Fruit fly (Drosophila melanogaster) whole organism, embryonic: ENCODE results near the gene CG32147.

ENCODE experiments used
- Asciz ChIP-seq: fragments of 200-800 bp; sonication (Bioruptor generic); optimal IDR thresholded peaks from 2 replicates; lab custom pipeline; 2017; ENCODE audit warnings: missing biosample characterization, mild to moderate bottlenecking, missing genetic modification characterization, missing genetic modification reagents
- BEAF-32 ChIP-seq: fragments of 200-800 bp; sonication (Bioruptor generic); optimal IDR thresholded peaks from 3 replicates; lab custom pipeline; 2017; ENCODE audit warnings: missing biosample characterization, missing genetic modification characterization, mild to moderate bottlenecking, moderate library complexity, missing genetic modification reagents
- Blimp-1 ChIP-seq: fragments of 200-800 bp; sonication (Bioruptor generic); optimal IDR thresholded peaks from 3 replicates; lab custom pipeline; 2018; ENCODE audit warnings: missing biosample characterization, missing genetic modification characterization, mild to moderate bottlenecking, moderate library complexity, missing genetic modification reagents
- CG10366 ChIP-seq: fragments of 200-800 bp; sonication (Bioruptor generic); IDR thresholded peaks from 2 replicates; pipeline ENCODE4 v1.3.6; 2022; ENCODE audit warnings: missing biosample characterization, missing genetic modification characterization
- CG11247 ChIP-seq: fragments of 200-800 bp; sonication (Bioruptor generic); IDR thresholded peaks from 2 replicates; pipeline ENCODE4 v1.3.6; 2022; ENCODE audit warnings: missing biosample characterization, missing genetic modification characterization
- CG12155 ChIP-seq: fragments of 200-800 bp; sonication (Bioruptor generic); optimal IDR thresholded peaks from 3 replicates; lab custom pipeline; 2016; ENCODE audit warnings: missing biosample characterization, missing genetic modification characterization
- CG13123 ChIP-seq: fragments of 200-800 bp; sonication (Bioruptor generic); optimal IDR thresholded peaks from 2 replicates; lab custom pipeline; 2016; ENCODE audit warnings: missing biosample characterization, missing genetic modification characterization
- CG14860 ChIP-seq: fragments of 200-800 bp; sonication (Bioruptor generic); IDR thresholded peaks from 3 replicates; pipeline ENCODE4 v1.3.6; 2022; ENCODE audit warnings: missing biosample characterization, missing genetic modification characterization; ENCODE audit not compliant: partially characterized antibody
- CG15479 ChIP-seq: fragments of 200-800 bp; sonication (Bioruptor generic); optimal IDR thresholded peaks from 3 replicates; lab custom pipeline; 2019; ENCODE audit warnings: missing biosample characterization, mild to moderate bottlenecking, missing genetic modification characterization, moderate library complexity
- CG15514 ChIP-seq: fragments of 200-800 bp; sonication (Bioruptor generic); optimal IDR thresholded peaks from 3 replicates; lab custom pipeline; 2017; ENCODE audit warnings: missing biosample characterization, missing genetic modification characterization, mild to moderate bottlenecking, moderate library complexity, missing genetic modification reagents
- CG16813 ChIP-seq: fragments of 200-800 bp; sonication (Bioruptor generic); IDR thresholded peaks from 3 replicates; pipeline ENCODE4 v1.3.6; 2022; ENCODE audit warnings: missing biosample characterization, missing genetic modification characterization; ENCODE audit not compliant: partially characterized antibody
- CG17385 ChIP-seq: fragments of 200-800 bp; sonication (Bioruptor generic); optimal IDR thresholded peaks from 3 replicates; lab custom pipeline; 2018; ENCODE audit warnings: missing biosample characterization, mild to moderate bottlenecking, missing genetic modification characterization
- CG17912 ChIP-seq: fragments of 200-800 bp; sonication (Bioruptor generic); optimal IDR thresholded peaks from 2 replicates; lab custom pipeline; 2018; ENCODE audit warnings: missing biosample characterization, mild to moderate bottlenecking, missing genetic modification characterization
- CG18011 ChIP-seq: fragments of 200-800 bp; sonication (Bioruptor generic); optimal IDR thresholded peaks from 2 replicates; lab custom pipeline; 2017; ENCODE audit warnings: missing biosample characterization, missing genetic modification characterization, mild to moderate bottlenecking, moderate library complexity, missing genotype
- CG2116 ChIP-seq: fragments of 200-800 bp; sonication (Bioruptor generic); optimal IDR thresholded peaks from 3 replicates; lab custom pipeline; 2018; ENCODE audit warnings: missing biosample characterization, mild to moderate bottlenecking, missing genetic modification characterization
- CG2129 ChIP-seq: fragments of 200-800 bp; sonication (Bioruptor generic); IDR thresholded peaks from 2 replicates; pipeline ENCODE4 v1.3.6; 2022; ENCODE audit warnings: missing biosample characterization, missing genetic modification characterization; ENCODE audit not compliant: partially characterized antibody
- CG3065 ChIP-seq: fragments of 200-800 bp; sonication (Bioruptor generic); optimal IDR thresholded peaks from 2 replicates; lab custom pipeline; 2016; ENCODE audit warnings: missing biosample characterization, missing genetic modification characterization
- CG34224 ChIP-seq: fragments of 200-800 bp; sonication (Bioruptor generic); IDR thresholded peaks from 3 replicates; pipeline ENCODE4 v1.3.6; 2022; ENCODE audit warnings: missing biosample characterization, missing genetic modification characterization; ENCODE audit not compliant: partially characterized antibody
- CG34376 ChIP-seq: fragments of 200-800 bp; sonication (Bioruptor generic); optimal IDR thresholded peaks from 2 replicates; lab custom pipeline; 2018; ENCODE audit warnings: missing biosample characterization, mild to moderate bottlenecking, missing genetic modification characterization
- CG4617 ChIP-seq: fragments of 200-800 bp; sonication (Bioruptor generic); optimal IDR thresholded peaks from 3 replicates; lab custom pipeline; 2016; ENCODE audit warnings: missing biosample characterization, missing genetic modification characterization, borderline replicate concordance
- CG5180 ChIP-seq: fragments of 200-800 bp; sonication (Bioruptor generic); optimal IDR thresholded peaks from 3 replicates; lab custom pipeline; 2017; ENCODE audit warnings: missing biosample characterization, missing genetic modification characterization, mild to moderate bottlenecking, moderate library complexity, missing genetic modification reagents
- CG6254 ChIP-seq: fragments of 200-800 bp; sonication (Bioruptor generic); optimal IDR thresholded peaks from 3 replicates; lab custom pipeline; 2017; ENCODE audit warnings: mild to moderate bottlenecking, missing biosample characterization, missing genetic modification reagents, missing genetic modification characterization
- CG6854 ChIP-seq: fragments of 200-800 bp; sonication (Bioruptor generic); optimal IDR thresholded peaks from 3 replicates; lab custom pipeline; 2017; ENCODE audit warnings: missing biosample characterization, mild to moderate bottlenecking, missing genetic modification characterization
- CrebB ChIP-seq: fragments of 200-800 bp; sonication (Bioruptor generic); optimal IDR thresholded peaks from 3 replicates; lab custom pipeline; 2018; ENCODE audit warnings: missing biosample characterization, mild to moderate bottlenecking, missing genetic modification characterization
- Dfd ChIP-seq, 2 experiments: fragments of >200 bp; optimal IDR thresholded peaks; 2 replicates each; lab custom pipeline; 2017; ENCODE audit warnings: missing biosample characterization in 2 of 2, missing genetic modification characterization in 2 of 2
- Dll ChIP-seq: fragments of 200-800 bp; sonication (Bioruptor generic); IDR thresholded peaks from 4 replicates; pipeline ENCODE4 v1.3.6; 2022; ENCODE audit warnings: missing biosample characterization, missing genetic modification characterization; ENCODE audit not compliant: partially characterized antibody
- Dref ChIP-seq: fragments of 200-800 bp; sonication (Bioruptor generic); IDR thresholded peaks from 2 replicates; pipeline ENCODE4 v1.3.6; 2022; ENCODE audit warnings: missing biosample characterization, missing genetic modification characterization
- E2f2 ChIP-seq: fragments of 200-800 bp; sonication (Bioruptor generic); IDR thresholded peaks from 2 replicates; pipeline ENCODE4 v1.3.6; 2022; ENCODE audit warnings: missing biosample characterization, missing genetic modification characterization
- Lhr ChIP-seq: fragments of 200-800 bp; sonication (Bioruptor generic); optimal IDR thresholded peaks from 3 replicates; lab custom pipeline; 2017; ENCODE audit warnings: mild to moderate bottlenecking, missing biosample characterization, missing genetic modification reagents, missing genetic modification characterization
- Pdp1 ChIP-seq, 2 experiments: fragments of 200-800 bp; sonication (Bioruptor generic); optimal IDR thresholded peaks; 3 replicates each; lab custom pipeline; 2016; ENCODE audit warnings: missing biosample characterization in 2 of 2, missing genetic modification characterization in 2 of 2, mild to moderate bottlenecking in 1 of 2, moderate library complexity in 1 of 2
- Sox100B ChIP-seq: fragments of 200-800 bp; sonication (Bioruptor generic); optimal IDR thresholded peaks from 3 replicates; lab custom pipeline; 2018; ENCODE audit warnings: missing biosample characterization, mild to moderate bottlenecking, missing genetic modification characterization
- TFAM ChIP-seq: fragments of 200-800 bp; sonication (Bioruptor generic); optimal IDR thresholded peaks from 2 replicates; lab custom pipeline; 2017; ENCODE audit warnings: missing biosample characterization, missing genetic modification characterization, inconsistent platforms
- ap ChIP-seq: fragments of 200-800 bp; sonication (Bioruptor generic); IDR thresholded peaks from 2 replicates; pipeline ENCODE4 v1.3.6; 2022; ENCODE audit warnings: missing biosample characterization, missing genetic modification characterization
- bsh ChIP-seq, 2 experiments: fragments of 200-800 bp; sonication (Bioruptor generic); optimal IDR thresholded peaks; 2 replicates each; lab custom pipeline; 2017 to 2018; ENCODE audit warnings: mild to moderate bottlenecking in 2 of 2, missing biosample characterization in 2 of 2, missing genetic modification characterization in 2 of 2, moderate library complexity in 1 of 2
- dati ChIP-seq: fragments of 200-800 bp; sonication (Bioruptor generic); IDR thresholded peaks from 2 replicates; pipeline ENCODE4 v1.3.6; 2022; ENCODE audit warnings: missing biosample characterization, missing genetic modification characterization
- eyg ChIP-seq: fragments of 200-800 bp; sonication (Bioruptor generic); optimal IDR thresholded peaks from 3 replicates; lab custom pipeline; 2016; ENCODE audit warnings: missing biosample characterization, missing genetic modification characterization
- fd96Cb ChIP-seq: fragments of 200-800 bp; sonication (Bioruptor generic); optimal IDR thresholded peaks from 2 replicates; lab custom pipeline; 2018; ENCODE audit warnings: missing biosample characterization, mild to moderate bottlenecking, missing genetic modification characterization, moderate library complexity
- ftz-f1 ChIP-seq: fragments of 200-800 bp; sonication (Bioruptor generic); optimal IDR thresholded peaks from 2 replicates; lab custom pipeline; 2016; ENCODE audit warnings: missing biosample characterization, missing genetic modification characterization
- gro ChIP-seq: fragments of 200-800 bp; sonication (Bioruptor generic); optimal IDR thresholded peaks from 2 replicates; lab custom pipeline; 2016; ENCODE audit warnings: missing biosample characterization, missing genetic modification characterization
- jing ChIP-seq: fragments of 200-800 bp; sonication (Bioruptor generic); optimal IDR thresholded peaks from 2 replicates; lab custom pipeline; 2018; ENCODE audit warnings: missing biosample characterization, mild to moderate bottlenecking, missing genetic modification characterization
- kah ChIP-seq: fragments of 200-800 bp; sonication (Bioruptor generic); optimal IDR thresholded peaks from 2 replicates; lab custom pipeline; 2018; ENCODE audit warnings: missing biosample characterization, mild to moderate bottlenecking, missing genetic modification characterization
- lilli ChIP-seq: fragments of 200-800 bp; sonication (Bioruptor generic); optimal IDR thresholded peaks from 3 replicates; lab custom pipeline; 2016; ENCODE audit warnings: missing biosample characterization, missing genetic modification characterization
- mam ChIP-seq: fragments of 200-800 bp; sonication (Bioruptor generic); optimal IDR thresholded peaks from 3 replicates; lab custom pipeline; 2016; ENCODE audit warnings: missing biosample characterization, missing genetic modification characterization
- pb ChIP-seq: fragments of 200-800 bp; sonication (Bioruptor generic); optimal IDR thresholded peaks from 3 replicates; lab custom pipeline; 2016; ENCODE audit warnings: missing biosample characterization, missing genetic modification characterization
- pros ChIP-seq: fragments of 200-800 bp; sonication (Bioruptor generic); optimal IDR thresholded peaks from 3 replicates; lab custom pipeline; 2019; ENCODE audit warnings: missing biosample characterization, mild to moderate bottlenecking, missing genetic modification characterization, moderate library complexity
- sna ChIP-seq: fragments of 200-800 bp; sonication (Bioruptor generic); IDR thresholded peaks from 2 replicates; pipeline ENCODE4 v1.3.6; 2022; ENCODE audit warnings: missing biosample characterization, missing genetic modification characterization; ENCODE audit not compliant: partially characterized antibody
- stc ChIP-seq: fragments of 200-800 bp; sonication (Bioruptor generic); IDR thresholded peaks from 2 replicates; pipeline ENCODE4 v1.3.6; 2022; ENCODE audit warnings: missing biosample characterization, missing genetic modification characterization
- tup ChIP-seq: fragments of 200-800 bp; sonication (Bioruptor generic); optimal IDR thresholded peaks from 2 replicates; lab custom pipeline; 2016; ENCODE audit warnings: missing biosample characterization, mild to moderate bottlenecking, missing genetic modification characterization, moderate library complexity
- vnd ChIP-seq: fragments of 200-800 bp; sonication (Bioruptor generic); IDR thresholded peaks from 3 replicates; pipeline ENCODE4 v1.3.6; 2022; ENCODE audit warnings: missing biosample characterization, missing genetic modification characterization; ENCODE audit not compliant: partially characterized antibody

The CG32147 gene

DNA sequence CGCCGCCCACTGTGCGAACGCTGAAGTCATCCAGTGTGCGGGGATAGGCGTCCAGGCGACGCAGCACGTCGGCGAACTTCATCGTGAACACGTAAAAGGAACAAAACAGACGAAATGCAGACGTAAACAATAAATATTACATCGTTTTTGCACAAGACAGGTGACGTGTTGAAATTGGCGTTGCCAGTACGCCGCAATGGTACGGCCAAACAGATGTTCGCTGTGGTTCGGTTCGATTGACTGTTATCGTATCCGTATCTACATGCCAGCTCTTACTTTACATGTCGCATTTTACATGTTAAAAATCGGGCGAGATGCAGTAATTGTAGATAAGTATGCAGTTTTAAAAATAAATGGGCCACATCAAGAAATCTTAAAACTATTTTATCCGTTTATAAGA, 19.6 kb upstream of the CG32147 start, which contains the start of gene CG7011 (continued):
- TF ChIP-seq Pdp1 (GFP tag; optimal IDR thresholded peaks at IDR 0.05; lab: Kevin White, UChicago) (peak in 1 of 2 experiments; percentile 53), Dfd (GFP tag; optimal IDR thresholded peaks at IDR 0.05; lab: Kevin White, UChicago) (no peak), kah (peak; percentile 32), CG34224 (GFP tag; lab: Robert Waterston, UW) (peak; percentile 35), CG3065 (GFP tag; lab: Kevin White, UChicago) (no peak), eyg (GFP tag; lab: Kevin White, UChicago) (no peak), gro (peak; percentile 2), CG10366 (GFP tag; lab: Robert Waterston, UW) (no peak), Dll (GFP tag; lab: Robert Waterston, UW) (peak; percentile 62; the same call in 3 of the 4 replicates), sna (GFP tag; lab: Robert Waterston, UW) (peak; percentile 47), jing (GFP tag; lab: Kevin White, UChicago) (no peak), mam (GFP tag; lab: Kevin White, UChicago) (peak; percentile 8), CG34376 (GFP tag; lab: Kevin White, UChicago) (no peak), CG11247 (GFP tag; lab: Robert Waterston, UW) (no peak), CG17385 (GFP tag; lab: Kevin White, UChicago) (no peak), TFAM (GFP tag; lab: Kevin White, UChicago) (no peak), pb (GFP tag; lab: Kevin White, UChicago) (no peak), ftz-f1 (GFP tag; lab: Kevin White, UChicago) (no peak), Dref (GFP tag; lab: Robert Waterston, UW) (peak; percentile 66), CG17912 (GFP tag; lab: Kevin White, UChicago) (no peak), ap (GFP tag; lab: Robert Waterston, UW) (no peak), CG2116 (GFP tag; lab: Kevin White, UChicago) (peak; percentile 16), CG2129 (no peak), CG6254 (GFP tag; lab: Kevin White, UChicago) (no peak), CG13123 (GFP tag; lab: Kevin White, UChicago) (no peak), CG14860 (GFP tag; lab: Robert Waterston, UW) (peak; percentile 31; the same call in 1 of the 3 replicates), BEAF-32 (peak; percentile 41), E2f2 (GFP tag; lab: Robert Waterston, UW) (peak; percentile 29; the same call in 1 of the 2 replicates), vnd (GFP tag; lab: Robert Waterston, UW) (0 out of 3 replicates have a peak, but pooled peaks have one; percentile 27), Blimp-1 (GFP tag; lab: Kevin White, UChicago) (no peak), CG16813 (GFP tag; lab: Robert Waterston, UW) (peak; percentile 61; the same call in 2 of the 3 replicates), lilli (GFP tag; lab: Kevin White, UChicago) (no peak), Sox100B (GFP tag; lab: Kevin White, UChicago) (no peak), fd96Cb (no peak), CG12155 (peak; percentile 28), pros (GFP tag; lab: Kevin White, UChicago) (no peak), Asciz (GFP tag; lab: Kevin White, UChicago) (no peak), CG6854 (GFP tag; lab: Kevin White, UChicago) (no peak), CG18011 (GFP tag; lab: Kevin White, UChicago) (no peak), bsh (GFP tag; optimal IDR thresholded peaks at IDR 0.05; lab: Kevin White, UChicago) (no peak), Lhr (GFP tag; lab: Kevin White, UChicago) (peak; percentile 2), CrebB (no peak), CG5180 (GFP tag; lab: Kevin White, UChicago) (peak; percentile 88), CG4617 (GFP tag; lab: Kevin White, UChicago) (peak; percentile 26), stc (no peak), tup (GFP tag; lab: Kevin White, UChicago) (no peak), CG15479 (GFP tag; lab: Kevin White, UChicago) (peak; percentile 55), CG15514 (peak; percentile 65), dati (GFP tag; lab: Robert Waterston, UW) (no peak)
